Fruit fly (Drosophila melanogaster) whole organism, embryonic: Measurements from ENCODE around the gene UbcE2H.
A peak's percentile ranks its signal among the peaks of the same experiment; 100 is the strongest.

Source experiments
- Ada2b ChIP-seq: fragments of 200-800 bp; sonication (Bioruptor generic); IDR thresholded peaks from 2 replicates; pipeline ENCODE4 v1.3.6; 2022; ENCODE audit warnings: missing biosample characterization, missing genetic modification characterization
- Atf6 ChIP-seq: fragments of 200-800 bp; sonication (Bioruptor generic); IDR thresholded peaks from 2 replicates; pipeline ENCODE4 v1.3.6; 2022; ENCODE audit warnings: missing biosample characterization, missing genetic modification characterization
- C15 ChIP-seq: fragments of 200-800 bp; sonication (Bioruptor generic); IDR thresholded peaks from 3 replicates; pipeline ENCODE4 v1.3.6; 2022; ENCODE audit warnings: missing biosample characterization, missing genetic modification characterization
- CG10979 ChIP-seq: fragments of 200-800 bp; sonication (Bioruptor generic); optimal IDR thresholded peaks from 2 replicates; lab custom pipeline; 2018; ENCODE audit warnings: missing biosample characterization, mild to moderate bottlenecking, missing genetic modification characterization, moderate library complexity
- CG12391 ChIP-seq: fragments of 200-800 bp; sonication (Bioruptor generic); optimal IDR thresholded peaks from 3 replicates; lab custom pipeline; 2018; ENCODE audit warnings: missing biosample characterization, mild to moderate bottlenecking, missing genetic modification characterization, moderate library complexity
- CG13894 ChIP-seq: fragments of 200-800 bp; sonication (Bioruptor generic); optimal IDR thresholded peaks from 3 replicates; lab custom pipeline; 2018; ENCODE audit warnings: missing biosample characterization, mild to moderate bottlenecking, missing genetic modification characterization, moderate library complexity
- CG15073 ChIP-seq: fragments of 200-800 bp; sonication (Bioruptor generic); optimal IDR thresholded peaks from 2 replicates; lab custom pipeline; 2016; ENCODE audit warnings: missing biosample characterization, missing genetic modification characterization
- CG1529 ChIP-seq: fragments of 200-800 bp; sonication (Bioruptor generic); optimal IDR thresholded peaks from 3 replicates; lab custom pipeline; 2018; ENCODE audit warnings: missing biosample characterization, missing genetic modification characterization
- CG16815 ChIP-seq: fragments of 200-800 bp; sonication (Bioruptor generic); optimal IDR thresholded peaks from 3 replicates; lab custom pipeline; 2017; ENCODE audit warnings: missing biosample characterization, mild to moderate bottlenecking, missing genetic modification characterization
- CG16863 ChIP-seq: fragments of 200-800 bp; sonication (Bioruptor generic); optimal IDR thresholded peaks from 3 replicates; lab custom pipeline; 2016; ENCODE audit warnings: missing biosample characterization, missing genetic modification characterization
- CG18262 ChIP-seq: fragments of 200-800 bp; optimal IDR thresholded peaks from 3 replicates; lab custom pipeline; 2019; ENCODE audit warnings: missing biosample characterization, mild to moderate bottlenecking, missing genetic modification characterization, moderate library complexity
- CG18619 ChIP-seq: fragments of 200-800 bp; sonication (Bioruptor generic); optimal IDR thresholded peaks from 3 replicates; lab custom pipeline; 2017; ENCODE audit warnings: missing biosample characterization, mild to moderate bottlenecking, missing genetic modification characterization
- CG2129 ChIP-seq: fragments of 200-800 bp; sonication (Bioruptor generic); IDR thresholded peaks from 2 replicates; pipeline ENCODE4 v1.3.6; 2022; ENCODE audit warnings: missing biosample characterization, missing genetic modification characterization; ENCODE audit not compliant: partially characterized antibody
- CG2202 ChIP-seq: fragments of 200-800 bp; sonication (Bioruptor generic); optimal IDR thresholded peaks from 2 replicates; lab custom pipeline; 2018; ENCODE audit warnings: missing biosample characterization, mild to moderate bottlenecking, missing genetic modification characterization
- CG2712 ChIP-seq: fragments of 200-800 bp; optimal IDR thresholded peaks from 3 replicates; lab custom pipeline; 2019; ENCODE audit warnings: missing biosample characterization, mild to moderate bottlenecking, missing genetic modification characterization, moderate library complexity
- CG2875 ChIP-seq: fragments of 200-800 bp; sonication (Bioruptor generic); optimal IDR thresholded peaks from 2 replicates; lab custom pipeline; 2017; ENCODE audit warnings: missing biosample characterization, mild to moderate bottlenecking, missing genetic modification characterization, missing genetic modification reagents
- CG31441 ChIP-seq: fragments of 200-800 bp; sonication (Bioruptor generic); IDR thresholded peaks from 2 replicates; pipeline ENCODE4 v1.3.6; 2022; ENCODE audit warnings: missing biosample characterization, missing genetic modification characterization
- CG4424 ChIP-seq: fragments of 200-800 bp; sonication (Bioruptor generic); optimal IDR thresholded peaks from 3 replicates; lab custom pipeline; 2016; ENCODE audit warnings: missing biosample characterization, missing genetic modification characterization
- CG6254 ChIP-seq: fragments of 200-800 bp; sonication (Bioruptor generic); optimal IDR thresholded peaks from 3 replicates; lab custom pipeline; 2017; ENCODE audit warnings: mild to moderate bottlenecking, missing biosample characterization, missing genetic modification reagents, missing genetic modification characterization
- CG6654 ChIP-seq: fragments of 200-800 bp; sonication (Bioruptor generic); optimal IDR thresholded peaks from 2 replicates; lab custom pipeline; 2017; ENCODE audit warnings: missing biosample characterization, mild to moderate bottlenecking, missing genetic modification characterization
- CG6689 ChIP-seq: fragments of 200-800 bp; sonication (Bioruptor generic); IDR thresholded peaks from 2 replicates; pipeline ENCODE4 v1.3.6; 2022; ENCODE audit warnings: missing biosample characterization, missing genetic modification characterization
- CG7271 ChIP-seq: fragments of 200-800 bp; sonication (Bioruptor generic); optimal IDR thresholded peaks from 2 replicates; lab custom pipeline; 2018; ENCODE audit warnings: missing biosample characterization, mild to moderate bottlenecking, missing genetic modification characterization, moderate library complexity
- CG7786 ChIP-seq: fragments of 200-800 bp; sonication (Bioruptor generic); optimal IDR thresholded peaks from 2 replicates; lab custom pipeline; 2016; ENCODE audit warnings: missing biosample characterization, missing genetic modification characterization
- CG7839 ChIP-seq: fragments of 200-800 bp; sonication (Bioruptor generic); optimal IDR thresholded peaks from 3 replicates; lab custom pipeline; 2018; ENCODE audit warnings: missing biosample characterization, mild to moderate bottlenecking, missing genetic modification characterization, moderate library complexity
- CG8388 ChIP-seq: fragments of 200-800 bp; sonication (Bioruptor generic); optimal IDR thresholded peaks from 2 replicates; lab custom pipeline; 2019; ENCODE audit warnings: missing biosample characterization, mild to moderate bottlenecking, missing genetic modification characterization, moderate library complexity
- CG8924 ChIP-seq: fragments of 200-800 bp; optimal IDR thresholded peaks from 3 replicates; lab custom pipeline; 2019; ENCODE audit warnings: missing biosample characterization, mild to moderate bottlenecking, missing genetic modification characterization, moderate library complexity
- CG9609 ChIP-seq: fragments of 200-800 bp; sonication (Bioruptor generic); optimal IDR thresholded peaks from 3 replicates; lab custom pipeline; 2016; ENCODE audit warnings: missing biosample characterization, missing genetic modification characterization
- CG9727 ChIP-seq: fragments of 200-800 bp; sonication (Bioruptor generic); optimal IDR thresholded peaks from 3 replicates; lab custom pipeline; 2017; ENCODE audit warnings: missing biosample characterization, mild to moderate bottlenecking, missing genetic modification characterization
- CHES-1-like ChIP-seq: fragments of 200-800 bp; sonication (Bioruptor generic); optimal IDR thresholded peaks from 2 replicates; lab custom pipeline; 2016; ENCODE audit warnings: missing biosample characterization, missing genetic modification characterization
- Dll ChIP-seq: fragments of 200-800 bp; sonication (Bioruptor generic); IDR thresholded peaks from 4 replicates; pipeline ENCODE4 v1.3.6; 2022; ENCODE audit warnings: missing biosample characterization, missing genetic modification characterization; ENCODE audit not compliant: partially characterized antibody
- H15 ChIP-seq: fragments of 200-800 bp; sonication (Bioruptor generic); IDR thresholded peaks from 3 replicates; pipeline ENCODE4 v1.3.6; 2022; ENCODE audit warnings: missing biosample characterization, missing genetic modification characterization
- HLHmδ ChIP-seq: fragments of 200-800 bp; sonication (Bioruptor generic); optimal IDR thresholded peaks from 2 replicates; lab custom pipeline; 2018; ENCODE audit warnings: missing biosample characterization, mild to moderate bottlenecking, missing genetic modification characterization, moderate library complexity
- Hr3 ChIP-seq: fragments of 200-800 bp; sonication (Bioruptor generic); optimal IDR thresholded peaks from 3 replicates; lab custom pipeline; 2016; ENCODE audit warnings: missing biosample characterization, missing genetic modification characterization
- Nf-YC ChIP-seq: fragments of 200-800 bp; optimal IDR thresholded peaks from 3 replicates; lab custom pipeline; 2019; ENCODE audit warnings: missing biosample characterization, mild to moderate bottlenecking, missing genetic modification characterization, moderate library complexity
- Ravus ChIP-seq: fragments of 200-800 bp; sonication (Bioruptor generic); IDR thresholded peaks from 2 replicates; pipeline ENCODE4 v1.3.6; 2022; ENCODE audit warnings: missing biosample characterization, missing genetic modification characterization
- Sry-β ChIP-seq: fragments of 200-800 bp; sonication (Bioruptor generic); optimal IDR thresholded peaks from 2 replicates; lab custom pipeline; 2018; ENCODE audit warnings: missing biosample characterization, mild to moderate bottlenecking, missing genetic modification characterization, moderate library complexity
- Ssrp ChIP-seq: fragments of 200-800 bp; sonication (Bioruptor generic); optimal IDR thresholded peaks from 2 replicates; lab custom pipeline; 2018; ENCODE audit warnings: missing biosample characterization, mild to moderate bottlenecking, missing genetic modification characterization, moderate library complexity
- Usf ChIP-seq: fragments of 200-800 bp; sonication (Bioruptor generic); optimal IDR thresholded peaks from 2 replicates; lab custom pipeline; 2017; ENCODE audit warnings: missing genotype, missing biosample characterization, missing genetic modification characterization
- Xrp1 ChIP-seq: fragments of 200-800 bp; sonication (Bioruptor generic); IDR thresholded peaks from 2 replicates; pipeline ENCODE4 v1.3.6; 2022; ENCODE audit warnings: missing biosample characterization, missing genetic modification characterization
- bcd ChIP-seq: fragments of 200-800 bp; sonication (Bioruptor generic); optimal IDR thresholded peaks from 2 replicates; lab custom pipeline; 2017; ENCODE audit warnings: missing biosample characterization, mild to moderate bottlenecking, missing genetic modification characterization
- fd3F ChIP-seq: fragments of 200-800 bp; sonication (Bioruptor generic); optimal IDR thresholded peaks from 2 replicates; lab custom pipeline; 2018; ENCODE audit warnings: missing biosample characterization, mild to moderate bottlenecking, missing genetic modification characterization, moderate library complexity
- fu2 ChIP-seq: fragments of 200-800 bp; sonication (Bioruptor generic); optimal IDR thresholded peaks from 2 replicates; lab custom pipeline; 2016; ENCODE audit warnings: missing biosample characterization, missing genetic modification characterization
- hb ChIP-seq: fragments of 200-800 bp; sonication (Bioruptor generic); IDR thresholded peaks from 3 replicates; pipeline ENCODE4 v1.3.6; 2022; ENCODE audit warnings: missing biosample characterization, missing genetic modification characterization; ENCODE audit not compliant: partially characterized antibody
- lbe ChIP-seq: fragments of 200-800 bp; sonication (Bioruptor generic); optimal IDR thresholded peaks from 2 replicates; lab custom pipeline; 2016; ENCODE audit warnings: missing biosample characterization, mild to moderate bottlenecking, missing genetic modification characterization
- odd ChIP-seq: fragments of 200-800 bp; sonication (Bioruptor generic); optimal IDR thresholded peaks from 2 replicates; lab custom pipeline; 2017; ENCODE audit warnings: missing biosample characterization, mild to moderate bottlenecking, missing genetic modification characterization
- pho ChIP-seq: fragments of 200-800 bp; sonication (Bioruptor generic); optimal IDR thresholded peaks from 2 replicates; lab custom pipeline; 2016; ENCODE audit warnings: missing biosample characterization, missing genetic modification characterization
- so ChIP-seq: fragments of 200-800 bp; sonication (Bioruptor generic); IDR thresholded peaks from 3 replicates; pipeline ENCODE4 v1.3.6; 2022; ENCODE audit warnings: missing biosample characterization, missing genetic modification characterization
- ssp ChIP-seq: fragments of 200-800 bp; sonication (Bioruptor generic); IDR thresholded peaks from 2 replicates; pipeline ENCODE4 v1.3.6; 2022; ENCODE audit warnings: missing biosample characterization, missing genetic modification characterization
- trem ChIP-seq: fragments of 200-800 bp; optimal IDR thresholded peaks from 3 replicates; lab custom pipeline; 2019; ENCODE audit warnings: missing biosample characterization, mild to moderate bottlenecking, missing genetic modification characterization, moderate library complexity
- twi ChIP-seq: fragments of 200-800 bp; optimal IDR thresholded peaks from 2 replicates; lab custom pipeline; 2019; ENCODE audit warnings: missing biosample characterization, mild to moderate bottlenecking, missing genetic modification characterization, moderate library complexity

Gene UbcE2H

dm6 chrX:8131693-8132313 lies 37.9 kb upstream of the UbcE2H start, which contains the start of gene CG10958 (continued):
- peak; percentile 38; the same call in 1 of the 2 replicates for TF ChIP-seq ssp (GFP tag; lab: Robert Waterston, UW)
- peak; percentile 4 for TF ChIP-seq CG9609 (GFP tag; lab: Kevin White, UChicago)
- TF ChIP-seq CG2875 (GFP tag; lab: Kevin White, UChicago), result peak; percentile 6
- peak; percentile 55 for TF ChIP-seq CG18262 (tag; lab: Kevin White, UChicago)
- TF ChIP-seq CG12391, result peak; percentile 80
- no peak for TF ChIP-seq twi (tag; lab: Kevin White, UChicago)
- TF ChIP-seq Nf-YC (tag; lab: Kevin White, UChicago), result peak; percentile 35
- peak; percentile 9 for TF ChIP-seq CG18619 (GFP tag; lab: Kevin White, UChicago)
- peak; percentile 53; the same call in 1 of the 3 replicates for TF ChIP-seq so (GFP tag; lab: Robert Waterston, UW)
- TF ChIP-seq CG7839 (tag; lab: Kevin White, UChicago), result peak; percentile 51
- no peak for TF ChIP-seq CG2129 (GFP tag; lab: Robert Waterston, UW)
- TF ChIP-seq CG7271 (tag; lab: Kevin White, UChicago), result no peak
- peak; percentile 64; the same call in 1 of the 2 replicates for TF ChIP-seq CG6689 (GFP tag; lab: Robert Waterston, UW)
- peak; percentile 59 for TF ChIP-seq CG4424 (GFP tag; lab: Kevin White, UChicago)
- peak; percentile 49 for TF ChIP-seq pho (GFP tag; lab: Kevin White, UChicago)
- TF ChIP-seq CG31441 (GFP tag; lab: Robert Waterston, UW), result peak; percentile 46
- TF ChIP-seq CG15073 (GFP tag; lab: Kevin White, UChicago), result no peak
- TF ChIP-seq Usf, result no peak
- no peak for TF ChIP-seq H15 (GFP tag; lab: Robert Waterston, UW)
- peak; percentile 50 for TF ChIP-seq fd3F (GFP tag; lab: Kevin White, UChicago)
- no peak for TF ChIP-seq CHES-1-like (GFP tag; lab: Kevin White, UChicago)
- TF ChIP-seq CG2202 (tag; lab: Kevin White, UChicago), result no peak
- TF ChIP-seq Atf6, result peak; percentile 58; the same call in 1 of the 2 replicates
- TF ChIP-seq CG8924 (tag; lab: Kevin White, UChicago), result peak; percentile 51
- TF ChIP-seq CG16863 (GFP tag; lab: Kevin White, UChicago), result peak; percentile 15
- TF ChIP-seq CG13894 (tag; lab: Kevin White, UChicago), result peak; percentile 23
- TF ChIP-seq Hr3 (GFP tag; lab: Kevin White, UChicago), result peak; percentile 49
- peak; percentile 57 for TF ChIP-seq trem (tag; lab: Kevin White, UChicago)
- TF ChIP-seq CG6254 (GFP tag; lab: Kevin White, UChicago), result no peak
- peak; percentile 47 for TF ChIP-seq Ada2b (GFP tag; lab: Robert Waterston, UW)
- TF ChIP-seq Xrp1, result peak; percentile 70
- no peak for TF ChIP-seq hb (GFP tag; lab: Robert Waterston, UW)
- TF ChIP-seq CG8388 (GFP tag; lab: Kevin White, UChicago), result peak; percentile 45
- TF ChIP-seq CG9727 (GFP tag; lab: Kevin White, UChicago), result peak; percentile 57
- no peak for TF ChIP-seq fu2 (GFP tag; lab: Kevin White, UChicago)
- peak; percentile 55; the same call in 3 of the 4 replicates for TF ChIP-seq Dll (GFP tag; lab: Robert Waterston, UW)
- TF ChIP-seq HLHmδ (GFP tag; lab: Kevin White, UChicago), result no peak
- peak; percentile 13 for TF ChIP-seq CG16815 (GFP tag; lab: Kevin White, UChicago)
- peak; percentile 14 for TF ChIP-seq odd
- no peak for TF ChIP-seq CG1529
- TF ChIP-seq CG2712 (tag; lab: Kevin White, UChicago), result peak; percentile 68
- TF ChIP-seq C15 (GFP tag; lab: Robert Waterston, UW), result no peak
- TF ChIP-seq Ravus (GFP tag; lab: Robert Waterston, UW), result no peak
- peak; percentile 28 for TF ChIP-seq CG10979 (tag; lab: Kevin White, UChicago)
- TF ChIP-seq lbe (GFP tag; lab: Kevin White, UChicago), result peak; percentile 23
- no peak for TF ChIP-seq CG6654 (GFP tag; lab: Kevin White, UChicago)
- TF ChIP-seq CG7786 (GFP tag; lab: Kevin White, UChicago), result no peak
- peak; percentile 85 for TF ChIP-seq Sry-β (GFP tag; lab: Kevin White, UChicago)
- TF ChIP-seq Ssrp (tag; lab: Kevin White, UChicago), result peak; percentile 15
- peak; percentile 41 for TF ChIP-seq bcd (GFP tag; lab: Kevin White, UChicago)
